Worm (Caenorhabditis elegans) whole organism, late embryonic: ENCODE data around the gene str-25.

ENCODE experiments used
- C08G9.2 ChIP-seq: sonication (generic microtip); optimal IDR thresholded peaks from 2 replicates; lab custom pipeline; 2016; ENCODE audit warnings: mild to moderate bottlenecking, missing genetic modification characterization, moderate library complexity, missing compliant biosample characterization
- C38D4.7 ChIP-seq: fragments of 200-800 bp; sonication (Bioruptor generic); optimal IDR thresholded peaks from 2 replicates; lab custom pipeline; 2018; ENCODE audit warnings: mild to moderate bottlenecking, missing genetic modification characterization, moderate library complexity, missing compliant biosample characterization
- F13H6.1 ChIP-seq: sonication (generic microtip); optimal IDR thresholded peaks from 2 replicates; lab custom pipeline; 2016; ENCODE audit warnings: missing genetic modification characterization, missing compliant biosample characterization
- K02D7.2 ChIP-seq: sonication (generic microtip); optimal IDR thresholded peaks from 2 replicates; lab custom pipeline; 2017; ENCODE audit warnings: mild to moderate bottlenecking, missing genetic modification characterization, missing compliant biosample characterization
- Y22D7AL.16 ChIP-seq: sonication (generic microtip); optimal IDR thresholded peaks from 2 replicates; lab custom pipeline; 2016; ENCODE audit warnings: missing genetic modification characterization, missing compliant biosample characterization
- ahr-1 ChIP-seq: sonication (generic microtip); optimal IDR thresholded peaks from 2 replicates; lab custom pipeline; 2016; ENCODE audit warnings: missing genetic modification characterization, missing compliant biosample characterization
- ceh-18 ChIP-seq: sonication (generic microtip); optimal IDR thresholded peaks from 2 replicates; lab custom pipeline; 2016; ENCODE audit warnings: missing genetic modification characterization, missing compliant biosample characterization
- ceh-22 ChIP-seq: sonication (generic microtip); optimal IDR thresholded peaks from 2 replicates; lab custom pipeline; 2017; ENCODE audit warnings: missing biosample characterization, missing genetic modification characterization
- ceh-31 ChIP-seq: sonication (generic microtip); optimal IDR thresholded peaks from 2 replicates; lab custom pipeline; 2016; ENCODE audit warnings: missing genetic modification characterization, missing compliant biosample characterization
- ceh-34 ChIP-seq: sonication (generic microtip); optimal IDR thresholded peaks from 2 replicates; lab custom pipeline; 2016; ENCODE audit warnings: mild to moderate bottlenecking, missing genetic modification characterization, missing compliant biosample characterization
- ceh-45 ChIP-seq: fragments of 200-800 bp; sonication (Bioruptor generic); IDR thresholded peaks from 2 replicates; pipeline ENCODE4 v1.3.6; 2022; ENCODE audit warnings: missing genetic modification reagents, missing genetic modification characterization, missing compliant biosample characterization
- ceh-6 ChIP-seq: fragments of 200-800 bp; sonication (Bioruptor generic); optimal IDR thresholded peaks from 2 replicates; lab custom pipeline; 2018; ENCODE audit warnings: mild to moderate bottlenecking, missing genetic modification characterization, missing compliant biosample characterization
- che-1 ChIP-seq: sonication (generic microtip); optimal IDR thresholded peaks from 2 replicates; lab custom pipeline; 2016; ENCODE audit warnings: mild to moderate bottlenecking, missing genetic modification characterization, missing compliant biosample characterization
- elt-4 ChIP-seq: sonication (generic microtip); optimal IDR thresholded peaks from 2 replicates; lab custom pipeline; 2016; ENCODE audit warnings: missing genetic modification characterization, missing compliant biosample characterization
- fax-1 ChIP-seq: sonication (generic microtip); optimal IDR thresholded peaks from 2 replicates; lab custom pipeline; 2016; ENCODE audit warnings: missing genotype, missing genetic modification characterization, missing compliant biosample characterization
- fkh-10 ChIP-seq: fragments of 150-350 bp; optimal IDR thresholded peaks from 2 replicates; lab custom pipeline; 2014; ENCODE audit warnings: missing biosample characterization, missing genetic modification reagents, missing genetic modification characterization
- fkh-6 ChIP-seq: sonication (generic microtip); optimal IDR thresholded peaks from 2 replicates; lab custom pipeline; 2016; ENCODE audit warnings: missing genetic modification characterization, missing compliant biosample characterization
- gmeb-2 ChIP-seq: sonication (generic microtip); optimal IDR thresholded peaks from 2 replicates; lab custom pipeline; 2016; ENCODE audit warnings: missing genetic modification characterization, inconsistent platforms, missing compliant biosample characterization
- hlh-30 ChIP-seq: sonication (generic microtip); optimal IDR thresholded peaks from 2 replicates; lab custom pipeline; 2017; ENCODE audit warnings: antibody characterized with exemption, missing genetic modification characterization, missing compliant biosample characterization; ENCODE audit not compliant: insufficient read depth
- lin-11 ChIP-seq: fragments of 200-800 bp; sonication (Bioruptor generic); optimal IDR thresholded peaks from 2 replicates; lab custom pipeline; 2018; ENCODE audit warnings: mild to moderate bottlenecking, missing genetic modification characterization, missing compliant biosample characterization
- madf-2 ChIP-seq: sonication (generic microtip); optimal IDR thresholded peaks from 2 replicates; lab custom pipeline; 2017; ENCODE audit warnings: missing genetic modification characterization, missing compliant biosample characterization
- mec-3 ChIP-seq: sonication (generic microtip); optimal IDR thresholded peaks from 2 replicates; lab custom pipeline; 2016; ENCODE audit warnings: borderline replicate concordance, missing genetic modification characterization, missing compliant biosample characterization
- nfya-1 ChIP-seq: sonication (generic microtip); optimal IDR thresholded peaks from 2 replicates; lab custom pipeline; 2017; ENCODE audit warnings: missing genetic modification characterization, mild to moderate bottlenecking, missing compliant biosample characterization, antibody characterized with exemption, moderate library complexity
- nhr-11 ChIP-seq: fragments of 150-350 bp; optimal IDR thresholded peaks from 2 replicates; lab custom pipeline; 2014; ENCODE audit warnings: missing biosample characterization, missing genetic modification characterization
- nhr-232 ChIP-seq: sonication (generic microtip); optimal IDR thresholded peaks from 2 replicates; lab custom pipeline; 2016; ENCODE audit warnings: missing genetic modification characterization, missing compliant biosample characterization
- npax-4 ChIP-seq: sonication (generic microtip); optimal IDR thresholded peaks from 2 replicates; lab custom pipeline; 2016; ENCODE audit warnings: missing genetic modification characterization, missing compliant biosample characterization
- pag-3 ChIP-seq: sonication (generic microtip); optimal IDR thresholded peaks from 2 replicates; lab custom pipeline; 2016; ENCODE audit warnings: missing compliant biosample characterization, missing genetic modification characterization, borderline replicate concordance
- pat-9 ChIP-seq: fragments of 200-800 bp; sonication (Bioruptor generic); optimal IDR thresholded peaks from 2 replicates; lab custom pipeline; 2018; ENCODE audit warnings: mild to moderate bottlenecking, missing genetic modification characterization, moderate library complexity, missing compliant biosample characterization
- pha-2 ChIP-seq: sonication (generic microtip); optimal IDR thresholded peaks from 2 replicates; lab custom pipeline; 2017; ENCODE audit warnings: mild to moderate bottlenecking, missing genetic modification characterization, missing compliant biosample characterization
- pha-4 ChIP-seq: fragments of 150-350 bp; optimal IDR thresholded peaks from 2 replicates; lab custom pipeline; 2018; ENCODE audit warnings: missing biosample characterization, missing genetic modification reagents, missing genetic modification characterization
- pqm-1 ChIP-seq: sonication (generic microtip); optimal IDR thresholded peaks from 2 replicates; lab custom pipeline; 2016; ENCODE audit warnings: missing genetic modification characterization, missing compliant biosample characterization
- pros-1 ChIP-seq: fragments of 150-350 bp; optimal IDR thresholded peaks from 2 replicates; lab custom pipeline; 2014; ENCODE audit warnings: missing biosample characterization, missing genetic modification reagents, missing genetic modification characterization
- ref-2 ChIP-seq: sonication (generic microtip); optimal IDR thresholded peaks from 2 replicates; lab custom pipeline; 2016; ENCODE audit warnings: missing genetic modification characterization, missing compliant biosample characterization
- rnt-1 ChIP-seq: sonication (generic microtip); optimal IDR thresholded peaks from 2 replicates; lab custom pipeline; 2016; ENCODE audit warnings: missing genetic modification characterization, missing compliant biosample characterization
- sdc-2 ChIP-seq: sonication (generic microtip); optimal IDR thresholded peaks from 2 replicates; lab custom pipeline; 2016; ENCODE audit warnings: missing genotype, missing genetic modification characterization, missing compliant biosample characterization
- syd-9 ChIP-seq: sonication (generic microtip); optimal IDR thresholded peaks from 2 replicates; lab custom pipeline; 2016; ENCODE audit warnings: mild to moderate bottlenecking, missing genetic modification characterization, moderate library complexity, missing compliant biosample characterization
- tbx-7 ChIP-seq: sonication (generic microtip); optimal IDR thresholded peaks from 2 replicates; lab custom pipeline; 2016; ENCODE audit warnings: missing genotype, missing genetic modification characterization, missing compliant biosample characterization
- ttx-3 ChIP-seq: sonication (generic microtip); optimal IDR thresholded peaks from 2 replicates; lab custom pipeline; 2016; ENCODE audit warnings: missing genetic modification reagents, missing genetic modification characterization, missing compliant biosample characterization
- unc-3 ChIP-seq, 2 experiments: fragments of 200-800 bp in 1 of 2; sonication (Bioruptor generic) in 1 of 2; sonication (generic microtip) in 1 of 2; conservative IDR thresholded peaks in 1 of 2; optimal IDR thresholded peaks in 1 of 2; 2 replicates each; pipeline versions ENCODE4 v1.3.6 to Lab custom; 2016 to 2022; ENCODE audit warnings: missing compliant biosample characterization in 2 of 2, missing genetic modification characterization in 2 of 2, missing genetic modification reagents in 1 of 2
- unc-55 ChIP-seq: sonication (generic microtip); optimal IDR thresholded peaks from 2 replicates; lab custom pipeline; 2017; ENCODE audit warnings: missing biosample characterization, missing genetic modification reagents, missing genetic modification characterization
- ztf-16 ChIP-seq: sonication (generic microtip); optimal IDR thresholded peaks from 2 replicates; lab custom pipeline; 2017; ENCODE audit warnings: missing genetic modification characterization, missing compliant biosample characterization

Gene str-25

DNA sequence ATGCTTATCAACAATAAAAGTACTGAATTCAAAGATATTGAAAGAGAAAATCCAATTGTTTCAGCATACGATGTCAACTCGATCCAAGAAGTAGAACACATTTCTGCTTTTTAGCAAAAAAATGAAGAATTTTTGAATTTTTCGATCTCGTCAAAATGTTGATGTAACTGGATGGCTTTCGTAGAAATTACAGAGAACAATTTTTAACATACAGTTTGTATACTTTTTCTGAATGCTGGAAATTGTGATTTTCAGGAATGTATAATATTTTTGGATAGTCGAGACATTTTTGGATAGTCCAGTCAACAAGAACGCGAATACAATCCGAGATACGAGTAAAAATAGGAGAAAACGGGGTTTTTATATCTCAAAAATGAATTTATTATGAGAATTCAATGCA, 3.1 kb downstream of the str-25 start, which contains the start of gene str-103 (continued):
- TF ChIP-seq sdc-2: no peak

ce11 chrV:16120499-16120898, 5.0 kb downstream of the str-25 start:
- no peak for TF ChIP-seq tbx-7 (tag; lab: Kevin White, UChicago)
- TF ChIP-seq fkh-10 (GFP tag; lab: Kevin White, UChicago): no peak
- TF ChIP-seq K02D7.2: no peak
- TF ChIP-seq ceh-22: no peak
- TF ChIP-seq gmeb-2 (tag; lab: Kevin White, UChicago): no peak
- no peak for TF ChIP-seq C08G9.2 (tag; lab: Kevin White, UChicago)
- no peak for TF ChIP-seq npax-4 (tag; lab: Kevin White, UChicago)
- TF ChIP-seq unc-3 (GFP tag; conservative IDR thresholded peaks at IDR 0.05; lab: Robert Waterston, UW): no peak
- TF ChIP-seq unc-3 (tag; optimal IDR thresholded peaks at IDR 0.05; lab: Kevin White, UChicago): no peak
- TF ChIP-seq rnt-1 (tag; lab: Kevin White, UChicago): no peak
- no peak for TF ChIP-seq ceh-31
- TF ChIP-seq ceh-6: no peak
- no peak for TF ChIP-seq fkh-6
- TF ChIP-seq pros-1 (tag; lab: Kevin White, UChicago): no peak
- TF ChIP-seq pha-4 (tag; lab: Kevin White, UChicago): no peak
- no peak for TF ChIP-seq nhr-11 (tag; lab: Kevin White, UChicago)
- TF ChIP-seq nhr-232: no peak
- TF ChIP-seq C38D4.7: no peak

DNA sequence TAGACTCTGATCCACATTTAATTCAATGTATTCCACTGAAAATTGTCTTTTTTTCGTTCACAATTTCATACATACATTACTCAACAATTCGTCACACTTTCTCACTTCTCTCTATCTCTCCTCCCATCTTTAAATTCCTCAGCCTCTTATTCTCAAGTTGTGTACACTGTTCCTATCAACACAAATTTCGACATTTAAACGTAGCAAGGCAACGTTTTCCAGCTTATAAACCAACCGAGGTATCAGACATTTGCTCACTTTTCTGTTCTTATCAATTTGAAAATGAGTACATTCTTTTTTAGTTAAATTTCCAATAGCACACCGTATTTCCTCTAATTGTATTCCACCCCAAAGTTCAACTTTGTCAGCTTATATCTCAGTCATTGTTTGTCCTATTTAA, 5.4 kb downstream of the str-25 start, which contains the start of gene skr-3:
Gene skr-3, plus strand, starts transcription at position 163 of the 400 bp plus-strand sequence.
- TF ChIP-seq ref-2: no peak
- no peak for TF ChIP-seq Y22D7AL.16 (tag; lab: Kevin White, UChicago)
- no peak for TF ChIP-seq fkh-6
- no peak for TF ChIP-seq ceh-22
- TF ChIP-seq pat-9: no peak
- no peak for TF ChIP-seq lin-11 (tag; lab: Kevin White, UChicago)
- no peak for TF ChIP-seq ceh-45 (GFP tag; lab: Robert Waterston, UW)
- no peak for TF ChIP-seq F13H6.1 (tag; lab: Kevin White, UChicago)
- no peak for TF ChIP-seq pha-4 (tag; lab: Kevin White, UChicago)
- TF ChIP-seq ceh-34 (tag; lab: Kevin White, UChicago): no peak
- TF ChIP-seq ztf-16 (tag; lab: Kevin White, UChicago): no peak
- no peak for TF ChIP-seq pqm-1 (tag; lab: Kevin White, UChicago)
- TF ChIP-seq ttx-3 (tag; lab: Kevin White, UChicago): no peak
- TF ChIP-seq syd-9: no peak
- TF ChIP-seq nhr-11 (tag; lab: Kevin White, UChicago): no peak

- TF ChIP-seq rnt-1 (tag; lab: Kevin White, UChicago): no peak
- no peak for TF ChIP-seq nhr-232
- TF ChIP-seq pha-2 (tag; lab: Kevin White, UChicago): no peak
- TF ChIP-seq pag-3 (tag; lab: Kevin White, UChicago): no peak
- TF ChIP-seq ceh-18 (tag; lab: Kevin White, UChicago): no peak
- TF ChIP-seq nfya-1 (tag; lab: Kevin White, UChicago): no peak
- no peak for TF ChIP-seq syd-9
- no peak for TF ChIP-seq ceh-34 (tag; lab: Kevin White, UChicago)
- no peak for TF ChIP-seq hlh-30 (tag; lab: Kevin White, UChicago)
- no peak for TF ChIP-seq fax-1 (tag; lab: Kevin White, UChicago)
- no peak for TF ChIP-seq elt-4 (tag; lab: Kevin White, UChicago)
- TF ChIP-seq madf-2: no peak
- no peak for TF ChIP-seq unc-55 (GFP tag; lab: Kevin White, UChicago)
- no peak for TF ChIP-seq che-1 (tag; lab: Kevin White, UChicago)
- TF ChIP-seq ref-2: no peak
- no peak for TF ChIP-seq ahr-1
- TF ChIP-seq mec-3 (tag; lab: Kevin White, UChicago): no peak
- no peak for TF ChIP-seq ztf-16 (tag; lab: Kevin White, UChicago)
- TF ChIP-seq F13H6.1 (tag; lab: Kevin White, UChicago): no peak
- no peak for TF ChIP-seq C38D4.7
Measured at ce11 chrV:16121451-16121850, 6.0 kb downstream of the str-25 start.
